Fruit fly (Drosophila melanogaster): ENCODE measurements around the gene CG32037.
A peak's percentile ranks its signal among the peaks of the same experiment; 100 is the strongest.

The CG32037 gene

dm6 chr3L:9503552-9504317 is 11.7 kb upstream of the CG32037 start (continued):
- TF ChIP-seq CG14441 (GFP tag; IDR thresholded peaks at IDR 0.05) (no peak), tin (GFP tag; optimal IDR thresholded peaks at IDR 0.05) (peak; percentile 11), CG10321 (GFP tag; IDR thresholded peaks at IDR 0.05) (no peak), jigr1 (GFP tag; IDR thresholded peaks at IDR 0.05) (no peak), peb (GFP tag; IDR thresholded peaks at IDR 0.05) (no peak), CG6854 (GFP tag; optimal IDR thresholded peaks at IDR 0.05) (peak; percentile 31), Meics (GFP tag; optimal IDR thresholded peaks at IDR 0.05) (peak; percentile 34), fu2 (GFP tag; optimal IDR thresholded peaks at IDR 0.05) (no peak), CG31365 (tag; optimal IDR thresholded peaks at IDR 0.05) (no peak), CG8290 (GFP tag; optimal IDR thresholded peaks at IDR 0.05) (no peak), CG8290 (tag; optimal IDR thresholded peaks at IDR 0.05) (no peak), usp (GFP tag; optimal IDR thresholded peaks at IDR 0.05) (no peak), Dp (GFP tag; optimal IDR thresholded peaks at IDR 0.05) (no peak), ranshi (GFP tag; IDR thresholded peaks at IDR 0.05) (no peak), salm (tag; optimal IDR thresholded peaks at IDR 0.05) (no peak), CG6272 (GFP tag; IDR thresholded peaks at IDR 0.05) (no peak), nerfin-1 (tag; optimal IDR thresholded peaks at IDR 0.05) (no peak), CG2678 (tag; optimal IDR thresholded peaks at IDR 0.05) (peak; percentile 37), CG17568 (GFP tag; optimal IDR thresholded peaks at IDR 0.05) (no peak), nmo (GFP tag; optimal IDR thresholded peaks at IDR 0.05) (peak; percentile 23), CG13894 (tag; optimal IDR thresholded peaks at IDR 0.05) (no peak), CG8089 (GFP tag; optimal IDR thresholded peaks at IDR 0.05) (no peak), chif (GFP tag; optimal IDR thresholded peaks at IDR 0.05) (no peak), ash1 (GFP tag; optimal IDR thresholded peaks at IDR 0.05) (no peak), Scr (GFP tag; IDR thresholded peaks at IDR 0.05; ENCODE audit: partially characterized antibody) (no peak), CG7839 (tag; optimal IDR thresholded peaks at IDR 0.05) (peak; percentile 12), kay (GFP tag; optimal IDR thresholded peaks at IDR 0.05) (no peak), twi (tag; optimal IDR thresholded peaks at IDR 0.05) (peak; percentile 30), sr (GFP tag; IDR thresholded peaks at IDR 0.05) (peak; percentile 98), CG10959 (GFP tag; IDR thresholded peaks at IDR 0.05) (no peak), gce (GFP tag; IDR thresholded peaks at IDR 0.05) (no peak), CG14014 (GFP tag; IDR thresholded peaks at IDR 0.05) (0 out of 2 replicates have a peak, but pooled peaks have one; percentile 16), CG14710 (tag; optimal IDR thresholded peaks at IDR 0.05) (no peak), CG9932 (GFP tag; IDR thresholded peaks at IDR 0.05) (no peak), CG3281 (GFP tag; optimal IDR thresholded peaks at IDR 0.05) (peak; percentile 19), CG10654 (GFP tag; optimal IDR thresholded peaks at IDR 0.05) (no peak), repo (GFP tag; optimal IDR thresholded peaks at IDR 0.05) (no peak), CG17359 (tag; optimal IDR thresholded peaks at IDR 0.05) (no peak), vvl (GFP tag; IDR thresholded peaks at IDR 0.05) (peak; percentile 7; the same call in 1 of the 2 replicates), CG17361 (GFP tag; IDR thresholded peaks at IDR 0.05) (no peak), Rfx (GFP tag; IDR thresholded peaks at IDR 0.05) (0 out of 2 replicates have a peak, but pooled peaks have one; percentile 31), Ravus (GFP tag; IDR thresholded peaks at IDR 0.05) (no peak), CG7357 (GFP tag; IDR thresholded peaks at IDR 0.05) (no peak), CG15269 (tag; optimal IDR thresholded peaks at IDR 0.05) (no peak), sob (GFP tag; IDR thresholded peaks at IDR 0.05) (no peak), CG30431 (GFP tag; optimal IDR thresholded peaks at IDR 0.05) (no peak), CG32767 (GFP tag; IDR thresholded peaks at IDR 0.05) (no peak), nom (GFP tag; optimal IDR thresholded peaks at IDR 0.05) (no peak), stwl (tag; optimal IDR thresholded peaks at IDR 0.05) (no peak), chn (GFP tag; optimal IDR thresholded peaks at IDR 0.05) (no peak), CG2712 (tag; optimal IDR thresholded peaks at IDR 0.05) (peak; percentile 14)

All from whole organism, embryonic.